ENCODE assay signal across 6 fruit fly cellular contexts in the genomic region with DNA sequence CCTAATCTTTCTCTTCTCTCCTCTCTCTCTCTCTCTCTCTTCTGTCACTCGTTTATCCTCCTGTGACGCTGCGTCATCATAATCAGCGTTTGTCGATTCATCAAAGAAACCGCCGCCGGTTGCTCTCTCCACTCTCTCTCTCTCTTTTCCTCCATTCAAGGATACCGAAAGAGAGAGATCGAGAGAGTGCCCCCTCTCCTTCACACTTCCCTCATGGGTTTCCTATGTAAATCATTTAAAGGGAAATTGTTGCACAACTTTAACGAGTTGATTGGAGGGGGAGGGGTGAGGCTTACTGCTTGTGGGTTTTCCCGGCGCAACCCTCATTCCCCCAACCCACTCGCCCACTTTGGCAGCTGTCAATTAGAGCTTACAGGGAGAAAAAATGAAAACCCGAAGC.
TF ChIP-seq lines count a peak whose summit lies in the region.

No protein-coding gene starts in this region.

- no peak for TF ChIP-seq CTCF in whole organism, embryonic (GFP tag; optimal IDR thresholded peaks at IDR 0.05; lab: Kevin White, UChicago)

TF ChIP-seq in whole organism, 6 proteins besides CTCF, POLR2A, EP300 and RAD21:
- TF ChIP-seq usp (GFP tag; optimal IDR thresholded peaks at IDR 0.05; lab: Kevin White, UChicago) (no peak), pan (optimal IDR thresholded peaks at IDR 0.05; lab: Kevin White, UChicago) (peak; percentile 61)

TF ChIP-seq in whole organism, adult, 20 proteins besides CTCF, POLR2A, EP300 and RAD21:
- TF ChIP-seq cnc (optimal IDR thresholded peaks at IDR 0.05; lab: Kevin White, UChicago) (no peak), tj (GFP tag; optimal IDR thresholded peaks at IDR 0.05; lab: Kevin White, UChicago) (peak; percentile 32), CG12768 (GFP tag; optimal IDR thresholded peaks at IDR 0.05; lab: Kevin White, UChicago) (peak; percentile 30)

TF ChIP-seq in whole organism, embryonic, 481 proteins besides CTCF, POLR2A, EP300 and RAD21 (continues in another document):
- TF ChIP-seq pros (GFP tag; optimal IDR thresholded peaks at IDR 0.05; lab: Kevin White, UChicago) (peak; percentile 84), zen (tag; optimal IDR thresholded peaks at IDR 0.05; lab: Kevin White, UChicago) (peak; percentile 30), kni (GFP tag; optimal IDR thresholded peaks at IDR 0.05; lab: Kevin White, UChicago) (peak; percentile 30), nerfin-1 (tag; optimal IDR thresholded peaks at IDR 0.05; lab: Kevin White, UChicago) (peak; percentile 50), CG10565 (GFP tag; optimal IDR thresholded peaks at IDR 0.05; lab: Kevin White, UChicago) (no peak), lilli (GFP tag; optimal IDR thresholded peaks at IDR 0.05; lab: Kevin White, UChicago) (no peak), CG10147 (GFP tag; optimal IDR thresholded peaks at IDR 0.05; lab: Kevin White, UChicago) (no peak), gfzf (GFP tag; optimal IDR thresholded peaks at IDR 0.05; lab: Kevin White, UChicago) (no peak), Dll (GFP tag; IDR thresholded peaks at IDR 0.05; lab: Robert Waterston, UW; ENCODE audit: partially characterized antibody) (peak; percentile 33; the same call in 1 of the 4 replicates), CG3163 (GFP tag; optimal IDR thresholded peaks at IDR 0.05; lab: Kevin White, UChicago) (peak; percentile 60), CG8359 (GFP tag; optimal IDR thresholded peaks at IDR 0.05; lab: Kevin White, UChicago; ENCODE audit: borderline replicate concordance) (no peak), Pdp1 (GFP tag; optimal IDR thresholded peaks at IDR 0.05; lab: Kevin White, UChicago) (peak in 1 of 2 experiments; percentile 67), vvl (GFP tag; IDR thresholded peaks at IDR 0.05; lab: Robert Waterston, UW) (peak; percentile 19; the same call in 1 of the 2 replicates), Dref (GFP tag; IDR thresholded peaks at IDR 0.05; lab: Robert Waterston, UW) (no peak), insv (GFP tag; optimal IDR thresholded peaks at IDR 0.05; lab: Kevin White, UChicago) (peak in 1 of 2 experiments; percentile 9), CG11504 (tag; optimal IDR thresholded peaks at IDR 0.05; lab: Kevin White, UChicago) (peak; percentile 96), CG1233 (GFP tag; optimal IDR thresholded peaks at IDR 0.05; lab: Kevin White, UChicago) (no peak), hkb (optimal IDR thresholded peaks at IDR 0.05; lab: Kevin White, UChicago) (no peak), hkb (GFP tag; IDR thresholded peaks at IDR 0.05; lab: Robert Waterston, UW) (peak; percentile 32; the same call in 1 of the 2 replicates)

TF ChIP-seq in whole organism, prepupa, 60 proteins besides CTCF, POLR2A, EP300 and RAD21:
- TF ChIP-seq CG9139 (GFP tag; optimal IDR thresholded peaks at IDR 0.05; lab: Kevin White, UChicago) (peak; percentile 34), Eip78C (GFP tag; lab: Kevin White, UChicago) (peak; percentile 65), CG8319 (GFP tag; optimal IDR thresholded peaks at IDR 0.05; lab: Kevin White, UChicago) (no peak), topi (GFP tag; optimal IDR thresholded peaks at IDR 0.05; lab: Kevin White, UChicago) (no peak)
TF ChIP-seq in whole organism, prepupa: peak in this region for 2.

TF ChIP-seq in whole organism, pupa, 21 proteins besides CTCF, POLR2A, EP300 and RAD21:
- TF ChIP-seq CG13204 (GFP tag; optimal IDR thresholded peaks at IDR 0.05; lab: Kevin White, UChicago) (peak; percentile 6), CG8159 (tag; optimal IDR thresholded peaks at IDR 0.05; lab: Kevin White, UChicago) (no peak)

TF ChIP-seq in whole organism, wandering third instar larva, 38 proteins besides CTCF, POLR2A, EP300 and RAD21:
- TF ChIP-seq usp (GFP tag; optimal IDR thresholded peaks at IDR 0.05; lab: Kevin White, UChicago) (no peak), woc (GFP tag; optimal IDR thresholded peaks at IDR 0.05; lab: Kevin White, UChicago) (no peak), dl (GFP tag; optimal IDR thresholded peaks at IDR 0.05; lab: Kevin White, UChicago; ENCODE audit: insufficient read depth in 1 of 2, partially characterized antibody in 2 of 2) (peak; percentile 39 to 84), h (GFP tag; optimal IDR thresholded peaks at IDR 0.05; lab: Kevin White, UChicago) (no peak), Dif (GFP tag; optimal IDR thresholded peaks at IDR 0.05; lab: Kevin White, UChicago; ENCODE audit: partially characterized antibody) (peak; percentile 72), Abd-B (GFP tag; optimal IDR thresholded peaks at IDR 0.05; lab: Kevin White, UChicago) (no peak), foxo (GFP tag; optimal IDR thresholded peaks at IDR 0.05; lab: Kevin White, UChicago) (no peak), dmrt93B (GFP tag; optimal IDR thresholded peaks at IDR 0.05; lab: Kevin White, UChicago) (no peak)
